Worm (Caenorhabditis elegans) whole organism, L4 larva: ENCODE measurements around the gene zip-3.

Experiments
- F10B5.3 ChIP-seq: sonication (generic microtip); optimal IDR thresholded peaks from 2 replicates; lab custom pipeline; 2016; ENCODE audit warnings: mild to moderate bottlenecking, missing genetic modification characterization, missing compliant biosample characterization
- F26F4.8 ChIP-seq: fragments of 200-800 bp; sonication (Bioruptor generic); conservative IDR thresholded peaks from 2 replicates; pipeline ENCODE4 v1.3.6; 2022; ENCODE audit warnings: missing genetic modification characterization, missing compliant biosample characterization
- F37D6.2 ChIP-seq: sonication (generic microtip); optimal IDR thresholded peaks from 2 replicates; lab custom pipeline; 2016; ENCODE audit warnings: mild to moderate bottlenecking, missing genetic modification characterization, missing compliant biosample characterization
- F44E2.7 ChIP-seq: fragments of 200-800 bp; sonication (Bioruptor generic); IDR thresholded peaks from 2 replicates; pipeline ENCODE4 v2.1.2; 2022; ENCODE audit warnings: missing genetic modification characterization, missing compliant biosample characterization
- F49E8.2 ChIP-seq: sonication (generic microtip); optimal IDR thresholded peaks from 2 replicates; lab custom pipeline; 2016; ENCODE audit warnings: missing compliant biosample characterization, mild to moderate bottlenecking, missing genetic modification characterization, borderline replicate concordance
- R02D3.7 ChIP-seq: fragments of 150-350 bp; sonication (generic microtip); optimal IDR thresholded peaks from 3 replicates; lab custom pipeline; 2014; ENCODE audit warnings: missing biosample characterization, missing genetic modification characterization
- Y75B8A.6 ChIP-seq: fragments of 200-800 bp; sonication (Bioruptor generic); IDR thresholded peaks from 2 replicates; pipeline ENCODE4 v1.3.6; 2022; ENCODE audit warnings: missing genetic modification reagents, missing genetic modification characterization, missing compliant biosample characterization
- ZK337.2 ChIP-seq: fragments of 200-800 bp; sonication (Bioruptor generic); IDR thresholded peaks from 2 replicates; pipeline ENCODE4 v1.3.6; 2022; ENCODE audit warnings: missing genetic modification reagents, missing genetic modification characterization, missing compliant biosample characterization
- aly-2 ChIP-seq: sonication (generic microtip); optimal IDR thresholded peaks from 2 replicates; lab custom pipeline; 2018; ENCODE audit warnings: missing biosample characterization, missing genetic modification characterization
- ama-1 ChIP-seq: fragments of 150-350 bp; optimal IDR thresholded peaks from 2 replicates; lab custom pipeline; 2014; ENCODE audit warnings: inconsistent platforms, mixed read lengths
- arid-1 ChIP-seq: fragments of 200-800 bp; sonication (Bioruptor generic); conservative IDR thresholded peaks from 2 replicates; pipeline ENCODE4 v1.3.6; 2022; ENCODE audit warnings: missing genetic modification reagents, missing genetic modification characterization, missing compliant biosample characterization
- ceh-20 ChIP-seq: fragments of 200-800 bp; sonication (Bioruptor generic); IDR thresholded peaks from 2 replicates; pipeline ENCODE4 v1.3.6; 2022; ENCODE audit warnings: missing genetic modification reagents, missing genetic modification characterization, missing compliant biosample characterization
- ceh-28 ChIP-seq: fragments of 150-350 bp; optimal IDR thresholded peaks from 2 replicates; lab custom pipeline; 2014; ENCODE audit warnings: missing biosample characterization, missing genetic modification reagents, missing genetic modification characterization
- ceh-44 ChIP-seq: fragments of 200-800 bp; sonication (Bioruptor generic); IDR thresholded peaks from 2 replicates; pipeline ENCODE4 v1.3.6; 2022; ENCODE audit warnings: missing genetic modification reagents, missing genetic modification characterization, missing compliant biosample characterization
- daf-16 ChIP-seq, 3 experiments: sonication (generic microtip); optimal IDR thresholded peaks; 2 replicates each; lab custom pipeline; 2016 to 2017; ENCODE audit warnings: missing genetic modification characterization in 3 of 3, missing genetic modification reagents in 3 of 3, mild to moderate bottlenecking in 2 of 3, missing compliant biosample characterization in 2 of 3, missing biosample characterization in 1 of 3, moderate library complexity in 1 of 3
- daf-8 ChIP-seq: fragments of 200-800 bp; sonication (Bioruptor generic); IDR thresholded peaks from 2 replicates; pipeline ENCODE4 v1.3.6; 2022; ENCODE audit warnings: missing genetic modification characterization, missing compliant biosample characterization
- dmd-6 ChIP-seq: fragments of 200-800 bp; sonication (Bioruptor generic); IDR thresholded peaks from 2 replicates; pipeline ENCODE4 v1.3.6; 2022; ENCODE audit warnings: missing genetic modification reagents, missing genetic modification characterization, missing compliant biosample characterization
- dmd-9 ChIP-seq: fragments of 200-800 bp; sonication (Bioruptor generic); IDR thresholded peaks from 2 replicates; pipeline ENCODE4 v1.3.6; 2022; ENCODE audit warnings: missing genetic modification reagents, missing genetic modification characterization, missing compliant biosample characterization
- dpl-1 ChIP-seq: fragments of 150-350 bp; optimal IDR thresholded peaks from 2 replicates; lab custom pipeline; 2014; ENCODE audit warnings: missing biosample characterization, missing genetic modification reagents, missing genetic modification characterization
- duxl-1 ChIP-seq: sonication (generic microtip); optimal IDR thresholded peaks from 2 replicates; lab custom pipeline; 2016; ENCODE audit warnings: mild to moderate bottlenecking, missing genetic modification characterization, moderate library complexity, missing compliant biosample characterization; ENCODE audit not compliant: poor library complexity
- egl-27 ChIP-seq: sonication (generic microtip); optimal IDR thresholded peaks from 3 replicates; lab custom pipeline; 2017; ENCODE audit warnings: missing biosample characterization, missing genetic modification reagents, missing genetic modification characterization
- egl-43 ChIP-seq: fragments of 200-800 bp; sonication (Bioruptor generic); IDR thresholded peaks from 2 replicates; pipeline ENCODE4 v1.3.6; 2022; ENCODE audit warnings: missing genetic modification reagents, missing genetic modification characterization, missing compliant biosample characterization
- fkh-10 ChIP-seq: fragments of 150-350 bp; optimal IDR thresholded peaks from 2 replicates; lab custom pipeline; 2014; ENCODE audit warnings: missing biosample characterization, missing genetic modification reagents, missing genetic modification characterization
- gei-8 ChIP-seq: fragments of 200-800 bp; sonication (Bioruptor generic); optimal IDR thresholded peaks from 2 replicates; lab custom pipeline; 2018; ENCODE audit warnings: mild to moderate bottlenecking, missing genetic modification characterization, missing compliant biosample characterization
- hif-1 ChIP-seq, 2 experiments: sonication (generic microtip); optimal IDR thresholded peaks; 2 replicates each; lab custom pipeline; 2016 to 2017; ENCODE audit warnings: missing compliant biosample characterization in 2 of 2, missing genetic modification characterization in 2 of 2, missing genetic modification reagents in 2 of 2, missing genotype in 2 of 2, mild to moderate bottlenecking in 1 of 2
- hlh-11 ChIP-seq: fragments of 200-800 bp; sonication (Bioruptor generic); optimal IDR thresholded peaks from 2 replicates; lab custom pipeline; 2018; ENCODE audit warnings: mild to moderate bottlenecking, missing genetic modification characterization, missing compliant biosample characterization
- hmg-1.1 ChIP-seq: fragments of 200-800 bp; sonication (Bioruptor generic); IDR thresholded peaks from 2 replicates; pipeline ENCODE4 v1.3.6; 2022; ENCODE audit warnings: missing genetic modification reagents, missing genetic modification characterization, missing compliant biosample characterization
- lim-7 ChIP-seq: fragments of 200-800 bp; sonication (Bioruptor generic); IDR thresholded peaks from 2 replicates; pipeline ENCODE4 v1.3.6; 2022; ENCODE audit warnings: missing genetic modification characterization, missing compliant biosample characterization
- lin-1 ChIP-seq: fragments of 200-800 bp; sonication (Bioruptor generic); IDR thresholded peaks from 2 replicates; pipeline ENCODE4 v1.3.6; 2022; ENCODE audit warnings: missing genetic modification reagents, missing genetic modification characterization, missing compliant biosample characterization
- lin-13 ChIP-seq: fragments of 150-350 bp; optimal IDR thresholded peaks from 2 replicates; lab custom pipeline; 2014; ENCODE audit warnings: missing biosample characterization, missing genetic modification reagents, missing genetic modification characterization
- lin-29 ChIP-seq: fragments of 200-800 bp; sonication (Bioruptor generic); IDR thresholded peaks from 2 replicates; pipeline ENCODE4 v1.3.6; 2022; ENCODE audit warnings: missing genetic modification reagents, missing genetic modification characterization, missing compliant biosample characterization
- lin-39 ChIP-seq: fragments of 150-350 bp; optimal IDR thresholded peaks from 2 replicates; lab custom pipeline; 2014; ENCODE audit warnings: missing biosample characterization, missing genetic modification reagents, missing genetic modification characterization
- madf-5 ChIP-seq, 2 experiments: fragments of 200-800 bp; sonication (Bioruptor generic); IDR thresholded peaks; 2 replicates each; pipeline ENCODE4 v1.3.6; 2022; ENCODE audit warnings: missing compliant biosample characterization in 2 of 2, missing genetic modification characterization in 2 of 2
- mdt-29 ChIP-seq: fragments of 200-800 bp; sonication (Bioruptor generic); IDR thresholded peaks from 2 replicates; pipeline ENCODE4 v1.3.6; 2022; ENCODE audit warnings: missing genetic modification reagents, missing genetic modification characterization, missing compliant biosample characterization
- mes-2 ChIP-seq: sonication (generic microtip); optimal IDR thresholded peaks from 2 replicates; lab custom pipeline; 2016; ENCODE audit warnings: missing genotype, mild to moderate bottlenecking, missing genetic modification characterization, missing compliant biosample characterization; ENCODE audit not compliant: poor library complexity, severe bottlenecking
- nhr-10 ChIP-seq: fragments of 150-350 bp; optimal IDR thresholded peaks from 2 replicates; lab custom pipeline; 2014; ENCODE audit warnings: missing biosample characterization, missing genetic modification characterization
- nhr-25 ChIP-seq: sonication (generic microtip); optimal IDR thresholded peaks from 2 replicates; lab custom pipeline; 2017; ENCODE audit warnings: missing genetic modification characterization, mild to moderate bottlenecking, missing compliant biosample characterization, antibody characterized with exemption, moderate library complexity, borderline replicate concordance; ENCODE audit not compliant: insufficient read depth
- nhr-76 ChIP-seq: fragments of 150-350 bp; optimal IDR thresholded peaks from 2 replicates; lab custom pipeline; 2014; ENCODE audit warnings: missing biosample characterization, missing genetic modification characterization
- pha-4 ChIP-seq, 2 experiments: fragments of 150-350 bp in 1 of 2; fragments of 200-800 bp in 1 of 2; sonication (Bioruptor generic) in 1 of 2; IDR thresholded peaks in 1 of 2; optimal IDR thresholded peaks in 1 of 2; 2 replicates each; pipeline versions ENCODE4 v1.3.6 to Lab custom; 2014 to 2022; ENCODE audit warnings: missing genetic modification characterization in 2 of 2, missing genetic modification reagents in 2 of 2, missing biosample characterization in 1 of 2, missing compliant biosample characterization in 1 of 2
- pqm-1 ChIP-seq: sonication (generic microtip); optimal IDR thresholded peaks from 2 replicates; lab custom pipeline; 2017; ENCODE audit warnings: missing biosample characterization, missing genetic modification characterization
- rbr-2 ChIP-seq: sonication (generic microtip); optimal IDR thresholded peaks from 2 replicates; lab custom pipeline; 2016; ENCODE audit warnings: missing genotype, missing genetic modification characterization, missing compliant biosample characterization
- set-16 ChIP-seq: fragments of 200-800 bp; sonication (Bioruptor generic); IDR thresholded peaks from 2 replicates; pipeline ENCODE4 v1.3.6; 2022; ENCODE audit warnings: missing genetic modification reagents, missing genetic modification characterization, missing compliant biosample characterization
- snpc-1.2 ChIP-seq: fragments of 200-800 bp; sonication (Bioruptor generic); IDR thresholded peaks from 2 replicates; pipeline ENCODE4 v1.3.6; 2022; ENCODE audit warnings: missing genetic modification reagents, missing genetic modification characterization, missing compliant biosample characterization
- unc-130 ChIP-seq: sonication (generic microtip); optimal IDR thresholded peaks from 2 replicates; lab custom pipeline; 2016; ENCODE audit warnings: missing genetic modification reagents, missing genetic modification characterization, missing compliant biosample characterization
- unc-62 ChIP-seq, 3 experiments: fragments of 150-350 bp in 1 of 3; sonication (generic microtip); optimal IDR thresholded peaks in 2 of 3; peaks in 1 of 3; 1 replicate in 1 of 3; 2 replicates in 2 of 3; lab custom pipeline; 2014 to 2017; ENCODE audit warnings: missing biosample characterization in 3 of 3, missing genetic modification characterization in 3 of 3, missing genetic modification reagents in 3 of 3, missing genotype in 1 of 3
- vab-7 ChIP-seq: fragments of 200-800 bp; sonication (Bioruptor generic); IDR thresholded peaks from 2 replicates; pipeline ENCODE4 v1.3.6; 2022; ENCODE audit warnings: missing genetic modification reagents, missing genetic modification characterization, missing compliant biosample characterization
- zag-1 ChIP-seq: fragments of 150-350 bp; optimal IDR thresholded peaks from 2 replicates; lab custom pipeline; 2014; ENCODE audit warnings: missing biosample characterization, missing genetic modification characterization
- zfp-3 ChIP-seq: fragments of 200-800 bp; sonication (Bioruptor generic); conservative IDR thresholded peaks from 2 replicates; pipeline ENCODE4 v1.3.6; 2022; ENCODE audit warnings: missing genetic modification reagents, missing genetic modification characterization, missing compliant biosample characterization
- ztf-11 ChIP-seq: fragments of 150-350 bp; optimal IDR thresholded peaks from 2 replicates; lab custom pipeline; 2014; ENCODE audit warnings: missing biosample characterization, missing genetic modification characterization
- ztf-7 ChIP-seq: fragments of 150-350 bp; optimal IDR thresholded peaks from 2 replicates; lab custom pipeline; 2014; ENCODE audit warnings: missing biosample characterization, missing genetic modification characterization

Gene zip-3

ce11 chrII:13956529-13956928, 728 bp downstream of the zip-3 start (continued):
- TF ChIP-seq duxl-1 (no peak), F10B5.3 (tag; lab: Kevin White, UChicago) (no peak), ztf-11 (no peak), ama-1 (lab: Kevin White, UChicago) (no peak), lin-29 (GFP tag; lab: Robert Waterston, UW) (no peak), egl-43 (GFP tag; lab: Robert Waterston, UW) (no peak), set-16 (no peak), R02D3.7 (tag; lab: Kevin White, UChicago) (no peak), nhr-10 (tag; lab: Kevin White, UChicago) (no peak), zfp-3 (no peak), ceh-44 (GFP tag; lab: Robert Waterston, UW) (no peak), hmg-1.1 (no peak), F49E8.2 (tag; lab: Kevin White, UChicago) (no peak), lin-39 (no peak), lin-13 (GFP tag; lab: Kevin White, UChicago) (no peak), rbr-2 (no peak), zag-1 (tag; lab: Kevin White, UChicago) (no peak), aly-2 (tag; lab: Kevin White, UChicago) (no peak), egl-27 (tag; lab: Kevin White, UChicago) (no peak), mdt-29 (GFP tag; lab: Robert Waterston, UW) (no peak), dpl-1 (GFP tag; lab: Kevin White, UChicago) (no peak), hlh-11 (peak; percentile 84), fkh-10 (GFP tag; lab: Kevin White, UChicago) (no peak), lin-1 (GFP tag; lab: Robert Waterston, UW) (peak; percentile 41; the same call in 1 of the 2 replicates), daf-8 (GFP tag; lab: Robert Waterston, UW) (no peak), ztf-7 (tag; lab: Kevin White, UChicago) (no peak), snpc-1.2 (GFP tag; lab: Robert Waterston, UW) (no peak), F37D6.2 (tag; lab: Kevin White, UChicago) (no peak), arid-1 (no peak), ceh-20 (GFP tag; lab: Robert Waterston, UW) (no peak), unc-130 (GFP tag; lab: Kevin White, UChicago) (no peak), pqm-1 (tag; lab: Kevin White, UChicago) (peak; percentile 93), F44E2.7 (no peak), F26F4.8 (GFP tag; lab: Robert Waterston, UW) (no peak), gei-8 (no peak), vab-7 (no peak), nhr-25 (tag; lab: Kevin White, UChicago) (no peak), Y75B8A.6 (GFP tag; lab: Robert Waterston, UW) (no peak), unc-62 (GFP tag; optimal IDR thresholded peaks at IDR 0.05 in 1 of 2; lab: Kevin White, UChicago) (peak in 1 of 2 experiments; percentile 42), unc-62 (tag; optimal IDR thresholded peaks at IDR 0.05; lab: Kevin White, UChicago) (no peak), ZK337.2 (GFP tag; lab: Robert Waterston, UW) (no peak), madf-5 (GFP tag; IDR thresholded peaks at IDR 0.05; lab: Robert Waterston, UW) (no peak), mes-2 (tag; lab: Kevin White, UChicago) (peak; percentile 37), daf-16 (GFP tag; optimal IDR thresholded peaks at IDR 0.05; lab: Kevin White, UChicago) (peak in 1 of 2 experiments; percentile 21), daf-16 (tag; optimal IDR thresholded peaks at IDR 0.05; lab: Kevin White, UChicago) (peak; percentile 89), dmd-9 (GFP tag; lab: Robert Waterston, UW) (no peak), pha-4 (GFP tag; IDR thresholded peaks at IDR 0.05; lab: Robert Waterston, UW) (no peak), pha-4 (tag; optimal IDR thresholded peaks at IDR 0.05; lab: Kevin White, UChicago) (no peak), lim-7 (no peak), dmd-6 (GFP tag; lab: Robert Waterston, UW) (peak; percentile 91), ceh-28 (tag; lab: Kevin White, UChicago) (no peak), nhr-76 (tag; lab: Kevin White, UChicago) (no peak), hif-1 (tag; optimal IDR thresholded peaks at IDR 0.05; lab: Kevin White, UChicago) (peak in 1 of 2 experiments; percentile 54)
